Fruit fly (Drosophila melanogaster): ENCODE measurements around the gene acs.

The acs gene

dm6 chr3L:1969539-1970337, 1.7 kb upstream of the acs start, which contains the start of gene CG1927 (continued):
- TF ChIP-seq CG11695 (GFP tag; IDR thresholded peaks at IDR 0.05), result no peak
- peak; percentile 49; the same call in 1 of the 3 replicates for TF ChIP-seq CG34422 (GFP tag; IDR thresholded peaks at IDR 0.05)
- no peak for TF ChIP-seq ase (GFP tag; IDR thresholded peaks at IDR 0.05)
- peak; percentile 55; the same call in 1 of the 2 replicates for TF ChIP-seq Bgb (GFP tag; IDR thresholded peaks at IDR 0.05; ENCODE audit: partially characterized antibody)
- TF ChIP-seq PHDP (tag; optimal IDR thresholded peaks at IDR 0.05), result peak; percentile 11
- peak in 1 of 2 experiments; percentile 35 for TF ChIP-seq Eip74EF (GFP tag; optimal IDR thresholded peaks at IDR 0.05)
- no peak for TF ChIP-seq jing (GFP tag; optimal IDR thresholded peaks at IDR 0.05)
- TF ChIP-seq Abd-B (GFP tag; optimal IDR thresholded peaks at IDR 0.05), result no peak
- TF ChIP-seq lov (optimal IDR thresholded peaks at IDR 0.05), result no peak
- TF ChIP-seq lov (GFP tag; IDR thresholded peaks at IDR 0.05), result no peak
- TF ChIP-seq abd-A (tag; optimal IDR thresholded peaks at IDR 0.05), result peak; percentile 47
- TF ChIP-seq CG2199 (GFP tag; IDR thresholded peaks at IDR 0.05), result no peak
- no peak for TF ChIP-seq ap (GFP tag; IDR thresholded peaks at IDR 0.05)
- TF ChIP-seq Dek (tag; optimal IDR thresholded peaks at IDR 0.05), result no peak
- TF ChIP-seq pfk (GFP tag; optimal IDR thresholded peaks at IDR 0.05), result no peak
- no peak for TF ChIP-seq H15 (GFP tag; IDR thresholded peaks at IDR 0.05)
- no peak for TF ChIP-seq CG7271 (tag; optimal IDR thresholded peaks at IDR 0.05)
- TF ChIP-seq slbo (GFP tag; IDR thresholded peaks at IDR 0.05), result no peak
- peak; percentile 41; the same call in 1 of the 4 replicates for TF ChIP-seq Dll (GFP tag; IDR thresholded peaks at IDR 0.05; ENCODE audit: partially characterized antibody)
- TF ChIP-seq dmrt99B (tag; optimal IDR thresholded peaks at IDR 0.05), result no peak
- TF ChIP-seq sc (optimal IDR thresholded peaks at IDR 0.05), result no peak
- TF ChIP-seq sc (GFP tag; optimal IDR thresholded peaks at IDR 0.05), result no peak
- no peak for TF ChIP-seq Dip2 (GFP tag; IDR thresholded peaks at IDR 0.05)
- TF ChIP-seq Med (GFP tag), result peak; percentile 82
- TF ChIP-seq nom (GFP tag; optimal IDR thresholded peaks at IDR 0.05), result peak; percentile 20
- peak; percentile 15 for TF ChIP-seq Nf-YC (tag; optimal IDR thresholded peaks at IDR 0.05)
- peak; percentile 28 for TF ChIP-seq CG9797 (GFP tag; optimal IDR thresholded peaks at IDR 0.05)
- no peak for TF ChIP-seq cato (GFP tag; optimal IDR thresholded peaks at IDR 0.05; ENCODE audit: borderline replicate concordance)
- TF ChIP-seq Atf6 (GFP tag; IDR thresholded peaks at IDR 0.05), result peak; percentile 27; the same call in 1 of the 2 replicates
- TF ChIP-seq CG11560 (tag; IDR thresholded peaks at IDR 0.05), result no peak
- TF ChIP-seq CG17612 (GFP tag; IDR thresholded peaks at IDR 0.05), result no peak
- no peak for TF ChIP-seq otp (GFP tag; IDR thresholded peaks at IDR 0.05)
- TF ChIP-seq CG9876 (GFP tag; optimal IDR thresholded peaks at IDR 0.05), result no peak
- no peak for TF ChIP-seq CG14710 (tag; optimal IDR thresholded peaks at IDR 0.05)
- no peak for TF ChIP-seq CG7556 (GFP tag; optimal IDR thresholded peaks at IDR 0.05)
- no peak for TF ChIP-seq ab (GFP tag; optimal IDR thresholded peaks at IDR 0.05)
- TF ChIP-seq mirr (GFP tag; optimal IDR thresholded peaks at IDR 0.05), result peak; percentile 6
- no peak for TF ChIP-seq CG33213 (GFP tag; optimal IDR thresholded peaks at IDR 0.05)
- TF ChIP-seq E2f2 (GFP tag; IDR thresholded peaks at IDR 0.05), result peak; percentile 34; the same call in 1 of the 2 replicates
- TF ChIP-seq HLH54F (GFP tag; optimal IDR thresholded peaks at IDR 0.05), result no peak
- no peak for TF ChIP-seq CG2875 (GFP tag; optimal IDR thresholded peaks at IDR 0.05)

Measured in whole organism, embryonic.